Fruit fly (Drosophila melanogaster) whole organism, pupa: ENCODE results near the gene Gdi.

Experiments
- CG10348 ChIP-seq: fragments of 200-800 bp; sonication (Bioruptor generic); IDR thresholded peaks from 2 replicates; pipeline ENCODE4 v1.3.6; 2022; ENCODE audit warnings: missing biosample characterization, missing genetic modification characterization
- CG12605 ChIP-seq: fragments of 200-800 bp; sonication (Bioruptor generic); IDR thresholded peaks from 2 replicates; pipeline ENCODE4 v1.3.6; 2022; ENCODE audit warnings: missing biosample characterization, missing genetic modification characterization
- CG15710 ChIP-seq: fragments of 200-800 bp; sonication (Bioruptor generic); optimal IDR thresholded peaks from 2 replicates; lab custom pipeline; 2018; ENCODE audit warnings: missing biosample characterization, mild to moderate bottlenecking, missing genetic modification characterization, moderate library complexity
- CG34367 ChIP-seq: fragments of 200-800 bp; sonication (Bioruptor generic); optimal IDR thresholded peaks from 2 replicates; lab custom pipeline; 2018; ENCODE audit warnings: missing biosample characterization, mild to moderate bottlenecking, missing genetic modification characterization
- CG8159 ChIP-seq: fragments of 200-800 bp; sonication (Bioruptor generic); optimal IDR thresholded peaks from 3 replicates; lab custom pipeline; 2018; ENCODE audit warnings: missing biosample characterization, mild to moderate bottlenecking, missing genetic modification characterization, moderate library complexity
- Ets98B ChIP-seq: fragments of 200-800 bp; sonication (Bioruptor generic); IDR thresholded peaks from 2 replicates; pipeline ENCODE4 v1.3.6; 2022; ENCODE audit warnings: missing biosample characterization, missing genetic modification characterization
- fd96Ca ChIP-seq: fragments of 200-800 bp; sonication (Bioruptor generic); IDR thresholded peaks from 3 replicates; pipeline ENCODE4 v1.3.6; 2022; ENCODE audit warnings: missing biosample characterization, missing genetic modification characterization

DNA sequence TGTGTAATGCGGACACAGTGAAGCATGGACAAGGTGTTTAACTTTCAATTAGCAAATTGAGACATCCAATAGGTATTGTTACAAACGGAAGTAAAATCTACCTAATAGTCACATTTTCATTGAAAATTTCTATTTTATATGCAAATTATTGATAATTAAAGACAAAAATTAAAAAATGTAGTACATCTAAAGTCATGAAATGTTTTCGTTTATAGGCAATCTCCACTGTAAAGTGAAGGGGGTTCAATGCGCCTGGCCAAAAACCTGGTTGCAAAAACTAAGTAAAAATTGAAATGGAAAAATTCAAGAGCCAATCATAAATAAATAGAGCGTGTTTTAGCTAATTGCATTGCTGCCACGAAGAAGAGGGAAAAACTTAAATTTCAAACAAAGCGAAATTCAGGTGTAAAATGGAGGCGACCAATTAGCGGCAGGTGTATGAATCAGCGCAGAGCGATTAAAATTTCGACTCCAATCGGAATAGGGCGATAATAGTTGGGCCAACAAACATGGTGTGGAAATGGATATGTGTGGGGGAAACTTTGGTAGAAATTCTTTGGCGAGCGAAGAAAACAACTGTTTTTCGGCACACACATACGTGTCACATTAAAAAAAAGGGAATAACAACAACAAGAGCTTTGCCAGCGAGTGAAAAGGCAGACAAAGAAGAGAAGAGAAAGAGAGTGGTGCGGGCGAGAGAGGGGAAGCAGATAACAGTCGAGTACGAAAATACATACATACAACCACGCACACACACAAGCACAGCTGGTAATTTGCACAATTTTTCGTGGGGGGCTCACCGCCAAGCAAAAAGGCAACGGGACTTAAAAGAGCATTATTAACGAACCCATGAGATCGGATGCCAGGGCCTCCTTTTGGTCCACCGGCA lies 1.1 kb downstream of the Gdi start:
- no peak for TF ChIP-seq CG10348 (GFP tag; lab: Robert Waterston, UW)
- TF ChIP-seq CG34367 (tag; lab: Kevin White, UChicago): no peak
- TF ChIP-seq Ets98B (GFP tag; lab: Robert Waterston, UW): 0 out of 2 replicates have a peak, but pooled peaks have one; percentile 34
- peak; percentile 52 for TF ChIP-seq CG8159 (tag; lab: Kevin White, UChicago)
- TF ChIP-seq CG12605: 0 out of 2 replicates have a peak, but pooled peaks have one; percentile 24
- no peak for TF ChIP-seq fd96Ca (GFP tag; lab: Robert Waterston, UW)
- TF ChIP-seq CG15710 (tag; lab: Kevin White, UChicago): no peak
